Fruit fly (Drosophila melanogaster): ENCODE data around the gene M1BP.

Gene M1BP

DNA sequence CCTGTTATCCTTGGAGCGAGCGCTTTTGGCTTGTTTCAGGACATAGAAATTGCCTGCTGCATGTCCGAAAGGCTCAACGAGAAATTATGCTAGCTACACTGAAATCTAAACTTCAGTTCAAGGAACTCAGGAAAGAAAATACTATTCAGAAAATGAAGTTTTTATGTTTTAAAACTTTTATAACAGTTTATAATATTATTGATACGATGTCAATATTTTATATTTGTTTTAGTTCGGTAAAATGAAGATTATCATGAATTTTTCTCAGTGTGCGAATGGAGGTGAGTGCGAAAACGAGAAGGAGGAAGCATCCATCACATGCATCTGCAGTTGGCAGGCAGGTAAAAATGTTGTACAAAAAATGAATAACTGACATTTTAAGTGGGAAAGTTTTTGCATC is 14.9 kb upstream of the M1BP start (continued):
- no peak for TF ChIP-seq hbn (GFP tag; IDR thresholded peaks at IDR 0.05; ENCODE audit: partially characterized antibody)
- TF ChIP-seq CG11504 (tag; optimal IDR thresholded peaks at IDR 0.05) = peak; percentile 79
- peak; percentile 56; the same call in 1 of the 2 replicates for TF ChIP-seq E2f1 (GFP tag; IDR thresholded peaks at IDR 0.05)
- TF ChIP-seq ase (GFP tag; IDR thresholded peaks at IDR 0.05) = peak; percentile 48; the same call in 1 of the 3 replicates
- peak; percentile 2 for TF ChIP-seq caup (GFP tag; optimal IDR thresholded peaks at IDR 0.05; ENCODE audit: severe bottlenecking)
- TF ChIP-seq Hr3 (GFP tag; optimal IDR thresholded peaks at IDR 0.05) = peak; percentile 49
- TF ChIP-seq al (GFP tag; IDR thresholded peaks at IDR 0.05) = 0 out of 2 replicates have a peak, but pooled peaks have one; percentile 22
- peak; percentile 52 for TF ChIP-seq CG4404 (GFP tag; IDR thresholded peaks at IDR 0.05)
- TF ChIP-seq da (GFP tag; optimal IDR thresholded peaks at IDR 0.05) = no peak
- TF ChIP-seq CG14710 (tag; optimal IDR thresholded peaks at IDR 0.05) = peak; percentile 70
- TF ChIP-seq CG13287 (GFP tag; IDR thresholded peaks at IDR 0.05; ENCODE audit: partially characterized antibody) = no peak
- TF ChIP-seq zen2 (GFP tag; IDR thresholded peaks at IDR 0.05; ENCODE audit: partially characterized antibody) = no peak
- TF ChIP-seq Gsc (GFP tag; IDR thresholded peaks at IDR 0.05) = no peak
- TF ChIP-seq sisA (GFP tag; IDR thresholded peaks at IDR 0.05) = peak; percentile 64; the same call in 1 of the 2 replicates
- peak; percentile 20 for TF ChIP-seq CG18619 (GFP tag; optimal IDR thresholded peaks at IDR 0.05)
- TF ChIP-seq slbo (GFP tag; IDR thresholded peaks at IDR 0.05) = peak; percentile 54; the same call in 1 of the 2 replicates
- peak; percentile 30 for TF ChIP-seq CG12299 (tag; optimal IDR thresholded peaks at IDR 0.05)
- peak; percentile 70 for TF ChIP-seq Med (GFP tag)
- TF ChIP-seq Trl (optimal IDR thresholded peaks at IDR 0.05) = no peak
- TF ChIP-seq Trl (GFP tag; optimal IDR thresholded peaks at IDR 0.05) = no peak
- peak; percentile 91 for TF ChIP-seq zen (tag; optimal IDR thresholded peaks at IDR 0.05)
- TF ChIP-seq CG4730 (GFP tag; IDR thresholded peaks at IDR 0.05) = peak; percentile 40; the same call in 1 of the 2 replicates
- no peak for TF ChIP-seq yki (optimal IDR thresholded peaks at IDR 0.05)
- TF ChIP-seq gce (GFP tag; IDR thresholded peaks at IDR 0.05) = 0 out of 3 replicates have a peak, but pooled peaks have one; percentile 26
- TF ChIP-seq dm (GFP tag; optimal IDR thresholded peaks at IDR 0.05) = no peak
- no peak for TF ChIP-seq CG3847 (GFP tag; IDR thresholded peaks at IDR 0.05)
- no peak for TF ChIP-seq D (optimal IDR thresholded peaks at IDR 0.05)
- peak; percentile 38 for TF ChIP-seq D (GFP tag; optimal IDR thresholded peaks at IDR 0.05)
- TF ChIP-seq MBD-R2 (GFP tag; IDR thresholded peaks at IDR 0.05) = peak; percentile 15; the same call in 1 of the 2 replicates
- no peak for TF ChIP-seq CG2199 (GFP tag; IDR thresholded peaks at IDR 0.05)
- no peak for TF ChIP-seq C15 (GFP tag; IDR thresholded peaks at IDR 0.05)
- peak; percentile 57 for TF ChIP-seq CG18599 (GFP tag; optimal IDR thresholded peaks at IDR 0.05)
- peak; percentile 43 for TF ChIP-seq CG12942 (GFP tag; optimal IDR thresholded peaks at IDR 0.05)
- TF ChIP-seq dmrt11E (tag; optimal IDR thresholded peaks at IDR 0.05) = peak; percentile 71
- TF ChIP-seq fd3F (GFP tag; optimal IDR thresholded peaks at IDR 0.05) = peak; percentile 8
- TF ChIP-seq Rfx (GFP tag; IDR thresholded peaks at IDR 0.05) = peak; percentile 58
- TF ChIP-seq CG14014 (GFP tag; IDR thresholded peaks at IDR 0.05) = 0 out of 2 replicates have a peak, but pooled peaks have one; percentile 23
- TF ChIP-seq CG10321 (GFP tag; IDR thresholded peaks at IDR 0.05) = 0 out of 2 replicates have a peak, but pooled peaks have one; percentile 21
- no peak for TF ChIP-seq Adf1 (GFP tag; IDR thresholded peaks at IDR 0.05)
- TF ChIP-seq CG2116 (GFP tag; optimal IDR thresholded peaks at IDR 0.05) = peak; percentile 13
- TF ChIP-seq CG11247 (GFP tag; IDR thresholded peaks at IDR 0.05) = no peak
- TF ChIP-seq gem (tag; optimal IDR thresholded peaks at IDR 0.05) = peak; percentile 84
- no peak for TF ChIP-seq ttk (GFP tag; IDR thresholded peaks at IDR 0.05)
- no peak for TF ChIP-seq ash1 (GFP tag; optimal IDR thresholded peaks at IDR 0.05)
- peak; percentile 69; the same call in 2 of the 3 replicates for TF ChIP-seq ci (GFP tag; IDR thresholded peaks at IDR 0.05)
- no peak for TF ChIP-seq CG6654 (GFP tag; optimal IDR thresholded peaks at IDR 0.05)
- TF ChIP-seq CG15601 (tag; optimal IDR thresholded peaks at IDR 0.05) = peak; percentile 55
- 0 out of 2 replicates have a peak, but pooled peaks have one; percentile 28 for TF ChIP-seq dimm (GFP tag; IDR thresholded peaks at IDR 0.05)
- TF ChIP-seq stc (GFP tag; IDR thresholded peaks at IDR 0.05) = peak; percentile 72
- no peak; the same call in 1 of the 2 replicates for TF ChIP-seq CG5953 (GFP tag; IDR thresholded peaks at IDR 0.05)
- no peak for TF ChIP-seq CG11456 (GFP tag; IDR thresholded peaks at IDR 0.05)
- TF ChIP-seq CG12236 (GFP tag; optimal IDR thresholded peaks at IDR 0.05) = no peak

All from whole organism, embryonic.